Worm (Caenorhabditis elegans) whole organism, L4/young adult: ENCODE measurements around the gene copg-1.
A peak's percentile ranks its signal among the peaks of the same experiment; 100 is the strongest.

Experiments
- W03F9.2 ChIP-seq: fragments of 150-350 bp; optimal IDR thresholded peaks from 2 replicates; lab custom pipeline; 2014; ENCODE audit warnings: missing biosample characterization, missing genetic modification characterization
- dao-5 ChIP-seq: sonication (generic microtip); optimal IDR thresholded peaks from 2 replicates; lab custom pipeline; 2016; ENCODE audit warnings: missing genotype, missing genetic modification characterization, moderate library complexity, missing compliant biosample characterization
- him-1 ChIP-seq: sonication (generic microtip); optimal IDR thresholded peaks from 2 replicates; lab custom pipeline; 2016; ENCODE audit warnings: missing genotype, missing genetic modification reagents, missing genetic modification characterization, missing compliant biosample characterization

The copg-1 gene

ce11 chrIV:10164086-10164485, 12.3 kb downstream of the copg-1 start:
- TF ChIP-seq him-1 (tag; lab: Kevin White, UChicago) = no peak
- no peak for TF ChIP-seq dao-5 (tag; lab: Kevin White, UChicago)
- TF ChIP-seq W03F9.2 (tag; lab: Kevin White, UChicago) = no peak

- no peak for TF ChIP-seq W03F9.2 (tag; lab: Kevin White, UChicago)
- TF ChIP-seq him-1 (tag; lab: Kevin White, UChicago) = no peak
- no peak for TF ChIP-seq dao-5 (tag; lab: Kevin White, UChicago)
These were observed 19.1 kb downstream of the copg-1 start for ce11 chrIV:10170808-10171207.

- no peak for TF ChIP-seq him-1 (tag; lab: Kevin White, UChicago)
- no peak for TF ChIP-seq dao-5 (tag; lab: Kevin White, UChicago)
- TF ChIP-seq W03F9.2 (tag; lab: Kevin White, UChicago) = no peak
These were observed 22.6 kb downstream of the copg-1 start, which contains the start of gene pxf-1 for ce11 chrIV:10174328-10174727. Gene pxf-1 (minus strand): TSS chrIV:10174341.

- TF ChIP-seq W03F9.2 (tag; lab: Kevin White, UChicago) = no peak
- TF ChIP-seq him-1 (tag; lab: Kevin White, UChicago) = no peak
- TF ChIP-seq dao-5 (tag; lab: Kevin White, UChicago) = no peak
These were observed 23.4 kb downstream of the copg-1 start for ce11 chrIV:10174932-10175732.

ce11 chrIV:10176252-10176730, 24.5 kb downstream of the copg-1 start, which contains the start of gene rack-1:
Gene rack-1 (plus strand): TSS chrIV:10176680.
- TF ChIP-seq him-1 (tag; lab: Kevin White, UChicago) (peak; percentile 8), dao-5 (tag; lab: Kevin White, UChicago) (no peak), W03F9.2 (tag; lab: Kevin White, UChicago) (peak; percentile 74)

ce11 chrIV:10177779-10178178, 26.0 kb downstream of the copg-1 start, which contains the start of gene mspn-1:
Gene mspn-1 (plus strand): TSS chrIV:10177968.
- TF ChIP-seq dao-5 (tag; lab: Kevin White, UChicago) = no peak
- no peak for TF ChIP-seq W03F9.2 (tag; lab: Kevin White, UChicago)
- TF ChIP-seq him-1 (tag; lab: Kevin White, UChicago) = no peak

ce11 chrIV:10180133-10180749, 28.5 kb downstream of the copg-1 start, which contains the start of gene gta-1:
Gene gta-1 (plus strand): TSS chrIV:10180660.
- TF ChIP-seq dao-5 (tag; lab: Kevin White, UChicago) (no peak), him-1 (tag; lab: Kevin White, UChicago) (no peak), W03F9.2 (tag; lab: Kevin White, UChicago) (no peak)

- TF ChIP-seq him-1 (tag; lab: Kevin White, UChicago) (no peak), W03F9.2 (tag; lab: Kevin White, UChicago) (no peak), dao-5 (tag; lab: Kevin White, UChicago) (no peak)
These were observed 36.8 kb downstream of the copg-1 start for ce11 chrIV:10188505-10188904.

ce11 chrIV:10190586-10190985, 38.8 kb downstream of the copg-1 start:
- TF ChIP-seq W03F9.2 (tag; lab: Kevin White, UChicago) (no peak), dao-5 (tag; lab: Kevin White, UChicago) (no peak), him-1 (tag; lab: Kevin White, UChicago) (no peak)

- no peak for TF ChIP-seq him-1 (tag; lab: Kevin White, UChicago)
These were observed 39.8 kb downstream of the copg-1 start for ce11 chrIV:10191498-10191897.

- TF ChIP-seq dao-5 (tag; lab: Kevin White, UChicago) (no peak), him-1 (tag; lab: Kevin White, UChicago) (no peak), W03F9.2 (tag; lab: Kevin White, UChicago) (no peak)
These were observed 42.6 kb downstream of the copg-1 start, which contains the start of gene ptrg-1 for ce11 chrIV:10194345-10194744. Gene ptrg-1 (minus strand): TSS chrIV:10194445.

ce11 chrIV:10197317-10197867, 45.6 kb downstream of the copg-1 start, which contains the start of gene gon-4:
Gene gon-4 (plus strand): TSS chrIV:10197817.
- TF ChIP-seq W03F9.2 (tag; lab: Kevin White, UChicago) (peak; percentile 50), him-1 (tag; lab: Kevin White, UChicago) (no peak), dao-5 (tag; lab: Kevin White, UChicago) (no peak)
